Worm (Caenorhabditis elegans) whole organism, young adult: Measurements from ENCODE around the gene srb-12.

Experiments used
- K11D2.4 ChIP-seq: fragments of 200-800 bp; sonication (Bioruptor generic); IDR thresholded peaks from 2 replicates; pipeline ENCODE4 v1.3.6; 2022; ENCODE audit warnings: missing genetic modification reagents, missing genetic modification characterization, missing compliant biosample characterization
- Y56A3A.18 ChIP-seq: fragments of 200-800 bp; sonication (Bioruptor generic); IDR thresholded peaks from 2 replicates; pipeline ENCODE4 v1.3.6; 2022; ENCODE audit warnings: missing genetic modification reagents, missing genetic modification characterization, missing compliant biosample characterization
- ceh-40 ChIP-seq: fragments of 200-800 bp; sonication (Bioruptor generic); IDR thresholded peaks from 2 replicates; pipeline ENCODE4 v1.3.6; 2022; ENCODE audit warnings: missing genetic modification characterization, missing compliant biosample characterization
- lin-35 ChIP-seq, 3 experiments: fragments of 150-350 bp in 2 of 3; sonication (generic microtip) in 1 of 3; optimal IDR thresholded peaks; 2 replicates each; lab custom pipeline; 2014 to 2018; ENCODE audit warnings: missing biosample characterization in 3 of 3, missing genetic modification characterization in 3 of 3, missing genetic modification reagents in 3 of 3

ce11 chrII:5191766-5192165 lies 37.3 kb upstream of the srb-12 start:
- no peak for TF ChIP-seq lin-35 (GFP tag; optimal IDR thresholded peaks at IDR 0.05; lab: Kevin White, UChicago)
- no peak for TF ChIP-seq Y56A3A.18 (GFP tag; lab: Robert Waterston, UW)
- TF ChIP-seq ceh-40 (GFP tag; lab: Robert Waterston, UW): no peak
- TF ChIP-seq K11D2.4: no peak
